Fruit fly (Drosophila melanogaster) whole organism, pupa: ENCODE measurements around the gene Gfrl.

ENCODE experiments used
- CG10348 ChIP-seq: fragments of 200-800 bp; sonication (Bioruptor generic); IDR thresholded peaks from 2 replicates; pipeline ENCODE4 v1.3.6; 2022; ENCODE audit warnings: missing biosample characterization, missing genetic modification characterization
- CG12605 ChIP-seq: fragments of 200-800 bp; sonication (Bioruptor generic); IDR thresholded peaks from 2 replicates; pipeline ENCODE4 v1.3.6; 2022; ENCODE audit warnings: missing biosample characterization, missing genetic modification characterization
- CG13204 ChIP-seq: fragments of 200-800 bp; sonication (Bioruptor generic); optimal IDR thresholded peaks from 2 replicates; lab custom pipeline; 2018; ENCODE audit warnings: missing biosample characterization, mild to moderate bottlenecking, missing genetic modification characterization, moderate library complexity
- CG14655 ChIP-seq: fragments of 200-800 bp; sonication (Bioruptor generic); optimal IDR thresholded peaks from 3 replicates; lab custom pipeline; 2017; ENCODE audit warnings: mild to moderate bottlenecking, missing biosample characterization, missing genetic modification reagents, missing genetic modification characterization
- CG15710 ChIP-seq: fragments of 200-800 bp; sonication (Bioruptor generic); optimal IDR thresholded peaks from 2 replicates; lab custom pipeline; 2018; ENCODE audit warnings: missing biosample characterization, mild to moderate bottlenecking, missing genetic modification characterization, moderate library complexity
- CG17806 ChIP-seq: fragments of 200-800 bp; sonication (Bioruptor generic); optimal IDR thresholded peaks from 2 replicates; lab custom pipeline; 2018; ENCODE audit warnings: missing biosample characterization, mild to moderate bottlenecking, missing genetic modification characterization, moderate library complexity
- CG32121 ChIP-seq: fragments of 200-800 bp; sonication (Bioruptor generic); IDR thresholded peaks from 2 replicates; pipeline ENCODE4 v1.3.6; 2022; ENCODE audit warnings: missing biosample characterization, missing genetic modification characterization
- CG34367 ChIP-seq: fragments of 200-800 bp; sonication (Bioruptor generic); optimal IDR thresholded peaks from 2 replicates; lab custom pipeline; 2018; ENCODE audit warnings: missing biosample characterization, mild to moderate bottlenecking, missing genetic modification characterization
- CG4496 ChIP-seq: fragments of 200-800 bp; sonication (Bioruptor generic); IDR thresholded peaks from 3 replicates; pipeline ENCODE4 v1.3.6; 2022; ENCODE audit warnings: missing biosample characterization, missing genetic modification characterization
- CG8159 ChIP-seq: fragments of 200-800 bp; sonication (Bioruptor generic); optimal IDR thresholded peaks from 3 replicates; lab custom pipeline; 2018; ENCODE audit warnings: missing biosample characterization, mild to moderate bottlenecking, missing genetic modification characterization, moderate library complexity
- CG8301 ChIP-seq: fragments of 200-800 bp; sonication (Bioruptor generic); optimal IDR thresholded peaks from 2 replicates; lab custom pipeline; 2018; ENCODE audit warnings: missing biosample characterization, mild to moderate bottlenecking, missing genetic modification characterization
- CG9948 ChIP-seq: fragments of 200-800 bp; sonication (Bioruptor generic); optimal IDR thresholded peaks from 2 replicates; lab custom pipeline; 2018; ENCODE audit warnings: missing biosample characterization, mild to moderate bottlenecking, missing genetic modification characterization, moderate library complexity
- D1 ChIP-seq: fragments of 200-800 bp; sonication (Bioruptor generic); optimal IDR thresholded peaks from 2 replicates; lab custom pipeline; 2018; ENCODE audit warnings: missing biosample characterization, mild to moderate bottlenecking, missing genetic modification characterization, moderate library complexity
- EcR ChIP-seq: fragments of 200-800 bp; sonication (Bioruptor generic); optimal IDR thresholded peaks from 3 replicates; lab custom pipeline; 2019; ENCODE audit warnings: missing biosample characterization, missing genetic modification characterization, mild to moderate bottlenecking, moderate library complexity, missing genetic modification reagents
- Ets98B ChIP-seq: fragments of 200-800 bp; sonication (Bioruptor generic); IDR thresholded peaks from 2 replicates; pipeline ENCODE4 v1.3.6; 2022; ENCODE audit warnings: missing biosample characterization, missing genetic modification characterization
- Pif1A ChIP-seq: fragments of 200-800 bp; sonication (Bioruptor generic); optimal IDR thresholded peaks from 3 replicates; lab custom pipeline; 2016; ENCODE audit warnings: missing biosample characterization, missing genetic modification characterization
- Pif1B ChIP-seq: fragments of 200-800 bp; sonication (Bioruptor generic); optimal IDR thresholded peaks from 3 replicates; lab custom pipeline; 2016; ENCODE audit warnings: missing biosample characterization, missing genetic modification characterization
- Snoo ChIP-seq: fragments of 200-800 bp; sonication (Bioruptor generic); optimal IDR thresholded peaks from 3 replicates; lab custom pipeline; 2017; ENCODE audit warnings: missing biosample characterization, mild to moderate bottlenecking, missing genetic modification characterization, inconsistent platforms
- gl ChIP-seq: fragments of 200-800 bp; sonication (Bioruptor generic); optimal IDR thresholded peaks from 2 replicates; lab custom pipeline; 2018; ENCODE audit warnings: missing biosample characterization, mild to moderate bottlenecking, missing genetic modification characterization
- rn ChIP-seq: fragments of 200-800 bp; sonication (Bioruptor generic); IDR thresholded peaks from 2 replicates; pipeline ENCODE4 v1.3.6; 2022; ENCODE audit warnings: missing biosample characterization, missing genetic modification characterization

The Gfrl gene

dm6 chr3R:20350278-20350677 lies 134.1 kb downstream of the Gfrl start:
- TF ChIP-seq CG34367 (tag; lab: Kevin White, UChicago) (no peak), CG10348 (GFP tag; lab: Robert Waterston, UW) (no peak), rn (GFP tag; lab: Robert Waterston, UW) (no peak), CG4496 (no peak), Ets98B (no peak), EcR (GFP tag; lab: Kevin White, UChicago) (no peak), CG14655 (no peak), CG15710 (tag; lab: Kevin White, UChicago) (no peak), CG32121 (GFP tag; lab: Robert Waterston, UW) (no peak), CG8301 (tag; lab: Kevin White, UChicago) (no peak), CG13204 (GFP tag; lab: Kevin White, UChicago) (no peak), gl (tag; lab: Kevin White, UChicago) (no peak), Pif1A (GFP tag; lab: Kevin White, UChicago) (no peak), CG17806 (tag; lab: Kevin White, UChicago) (no peak), CG9948 (tag; lab: Kevin White, UChicago) (no peak)
- TF ChIP-seq, all 21 proteins: peak for 0

- TF ChIP-seq CG9948 (tag; lab: Kevin White, UChicago) (no peak), Snoo (tag; lab: Kevin White, UChicago) (no peak), CG15710 (tag; lab: Kevin White, UChicago) (no peak), CG8159 (no peak), gl (tag; lab: Kevin White, UChicago) (no peak), CG12605 (GFP tag; lab: Robert Waterston, UW) (no peak), CG4496 (no peak), EcR (GFP tag; lab: Kevin White, UChicago) (no peak), D1 (tag; lab: Kevin White, UChicago) (no peak), CG8301 (tag; lab: Kevin White, UChicago) (no peak)
These were observed 137.5 kb downstream of the Gfrl start for dm6 chr3R:20346903-20347302.

- TF ChIP-seq CG8159 (no peak), CG13204 (GFP tag; lab: Kevin White, UChicago) (no peak), Pif1B (no peak), EcR (GFP tag; lab: Kevin White, UChicago) (no peak), CG14655 (no peak), CG34367 (tag; lab: Kevin White, UChicago) (no peak), Pif1A (GFP tag; lab: Kevin White, UChicago) (no peak), CG32121 (GFP tag; lab: Robert Waterston, UW) (no peak), CG10348 (GFP tag; lab: Robert Waterston, UW) (no peak), Ets98B (no peak), CG15710 (tag; lab: Kevin White, UChicago) (no peak)
These were observed 145.7 kb downstream of the Gfrl start, which contains the start of gene Ir92a for dm6 chr3R:20338673-20339072. Ir92a (plus strand) TSS chr3R:20338973.

dm6 chr3R:20332688-20333087 lies 151.7 kb downstream of the Gfrl start:
- no peak for TF ChIP-seq CG34367 (tag; lab: Kevin White, UChicago)
- TF ChIP-seq CG8301 (tag; lab: Kevin White, UChicago) = no peak
- TF ChIP-seq CG8159 = no peak
- TF ChIP-seq EcR (GFP tag; lab: Kevin White, UChicago) = no peak
- TF ChIP-seq CG12605 (GFP tag; lab: Robert Waterston, UW) = no peak
- no peak for TF ChIP-seq CG13204 (GFP tag; lab: Kevin White, UChicago)
